Fruit fly (Drosophila melanogaster) whole organism, adult: Measurements from ENCODE around the gene CG3246.

Source experiments
- CG12768 ChIP-seq: fragments of 200-800 bp; sonication (Bioruptor generic); optimal IDR thresholded peaks from 2 replicates; lab custom pipeline; 2017; ENCODE audit warnings: missing biosample characterization, missing genetic modification characterization, mild to moderate bottlenecking, moderate library complexity, missing genetic modification reagents
- CG14711 ChIP-seq: fragments of 200-800 bp; sonication (Bioruptor generic); optimal IDR thresholded peaks from 2 replicates; lab custom pipeline; 2018; ENCODE audit warnings: missing biosample characterization, mild to moderate bottlenecking, missing genetic modification characterization, moderate library complexity
- CG33017 ChIP-seq: fragments of 200-800 bp; sonication (Bioruptor generic); optimal IDR thresholded peaks from 2 replicates; lab custom pipeline; 2018; ENCODE audit warnings: missing biosample characterization, mild to moderate bottlenecking, missing genetic modification characterization, moderate library complexity
- CG7101 ChIP-seq: fragments of 200-800 bp; sonication (Bioruptor generic); optimal IDR thresholded peaks from 2 replicates; lab custom pipeline; 2018; ENCODE audit warnings: missing biosample characterization, mild to moderate bottlenecking, missing genetic modification characterization, moderate library complexity
- Mnt ChIP-seq: fragments of 200-800 bp; sonication (Bioruptor generic); optimal IDR thresholded peaks from 2 replicates; lab custom pipeline; 2016; ENCODE audit warnings: missing biosample characterization, mild to moderate bottlenecking, missing genetic modification characterization
- cic ChIP-seq: fragments of 200-800 bp; sonication (Bioruptor generic); optimal IDR thresholded peaks from 2 replicates; lab custom pipeline; 2017; ENCODE audit warnings: missing biosample characterization, mild to moderate bottlenecking, missing genetic modification characterization, moderate library complexity
- cnc ChIP-seq, 2 experiments: fragments of >200 bp; optimal IDR thresholded peaks; 2 replicates each; lab custom pipeline; 2017
- kay ChIP-seq: fragments of 200-800 bp; sonication (Bioruptor generic); peaks from one replicate; lab custom pipeline; 2016; ENCODE audit warnings: missing biosample characterization, missing genetic modification characterization, borderline replicate concordance

DNA sequence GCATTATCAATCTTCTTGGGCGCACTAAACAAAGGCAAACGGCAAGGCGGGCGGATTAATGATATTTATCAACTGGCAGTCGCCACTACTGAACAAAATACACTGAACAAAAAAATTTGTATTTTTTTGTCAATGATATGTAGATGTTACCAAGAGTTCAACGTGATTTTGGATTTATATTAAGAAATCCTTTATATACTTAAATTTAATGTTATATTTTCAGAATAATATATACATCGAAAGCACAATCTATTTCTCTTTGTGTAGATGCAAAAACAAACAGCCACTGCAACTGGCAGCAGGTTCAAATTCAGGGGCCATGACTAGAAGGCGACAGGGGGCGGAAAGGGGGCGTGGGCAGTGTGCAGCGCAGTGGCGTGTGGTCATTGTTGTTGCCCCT lies 21.0 kb upstream of the CG3246 start:
- TF ChIP-seq Mnt (no peak), cic (GFP tag; lab: Kevin White, UChicago) (no peak), CG12768 (no peak), CG14711 (tag; lab: Kevin White, UChicago) (no peak), kay (GFP tag; lab: Kevin White, UChicago) (no peak), CG7101 (tag; lab: Kevin White, UChicago) (no peak), CG33017 (tag; lab: Kevin White, UChicago) (no peak), cnc (optimal IDR thresholded peaks at IDR 0.05; lab: Kevin White, UChicago) (no peak)
